Fruit fly (Drosophila melanogaster) whole organism, embryonic: ENCODE data around the gene CG13258.

Experiments used
- Antp ChIP-seq: fragments of 200-800 bp; sonication (Bioruptor generic); optimal IDR thresholded peaks from 3 replicates; lab custom pipeline; 2016; ENCODE audit warnings: missing biosample characterization, missing genetic modification characterization
- CG10366 ChIP-seq: fragments of 200-800 bp; sonication (Bioruptor generic); IDR thresholded peaks from 2 replicates; pipeline ENCODE4 v1.3.6; 2022; ENCODE audit warnings: missing biosample characterization, missing genetic modification characterization
- CG11560 ChIP-seq: fragments of 200-800 bp; sonication (Bioruptor generic); IDR thresholded peaks from 3 replicates; pipeline ENCODE4 v1.3.6; 2022; ENCODE audit warnings: missing biosample characterization, missing genetic modification characterization
- CG13287 ChIP-seq: fragments of 200-800 bp; sonication (Bioruptor generic); IDR thresholded peaks from 2 replicates; pipeline ENCODE4 v1.3.6; 2022; ENCODE audit warnings: missing biosample characterization, missing genetic modification characterization; ENCODE audit not compliant: partially characterized antibody
- CG14860 ChIP-seq: fragments of 200-800 bp; sonication (Bioruptor generic); IDR thresholded peaks from 3 replicates; pipeline ENCODE4 v1.3.6; 2022; ENCODE audit warnings: missing biosample characterization, missing genetic modification characterization; ENCODE audit not compliant: partially characterized antibody
- CG14965 ChIP-seq: fragments of 200-800 bp; sonication (Bioruptor generic); optimal IDR thresholded peaks from 2 replicates; lab custom pipeline; 2016; ENCODE audit warnings: missing biosample characterization, missing genetic modification characterization, borderline replicate concordance
- CG16813 ChIP-seq: fragments of 200-800 bp; sonication (Bioruptor generic); IDR thresholded peaks from 3 replicates; pipeline ENCODE4 v1.3.6; 2022; ENCODE audit warnings: missing biosample characterization, missing genetic modification characterization; ENCODE audit not compliant: partially characterized antibody
- CG17829 ChIP-seq: fragments of 200-800 bp; optimal IDR thresholded peaks from 2 replicates; lab custom pipeline; 2019; ENCODE audit warnings: missing biosample characterization, mild to moderate bottlenecking, missing genetic modification characterization, moderate library complexity
- CG17912 ChIP-seq: fragments of 200-800 bp; sonication (Bioruptor generic); optimal IDR thresholded peaks from 2 replicates; lab custom pipeline; 2018; ENCODE audit warnings: missing biosample characterization, mild to moderate bottlenecking, missing genetic modification characterization
- CG18476 ChIP-seq: fragments of 200-800 bp; sonication (Bioruptor generic); optimal IDR thresholded peaks from 2 replicates; lab custom pipeline; 2016; ENCODE audit warnings: missing biosample characterization, mild to moderate bottlenecking, missing genetic modification characterization
- CG2129 ChIP-seq: fragments of 200-800 bp; sonication (Bioruptor generic); IDR thresholded peaks from 2 replicates; pipeline ENCODE4 v1.3.6; 2022; ENCODE audit warnings: missing biosample characterization, missing genetic modification characterization; ENCODE audit not compliant: partially characterized antibody
- CG2875 ChIP-seq: fragments of 200-800 bp; sonication (Bioruptor generic); optimal IDR thresholded peaks from 2 replicates; lab custom pipeline; 2017; ENCODE audit warnings: missing biosample characterization, mild to moderate bottlenecking, missing genetic modification characterization, missing genetic modification reagents
- CG4617 ChIP-seq: fragments of 200-800 bp; sonication (Bioruptor generic); optimal IDR thresholded peaks from 3 replicates; lab custom pipeline; 2016; ENCODE audit warnings: missing biosample characterization, missing genetic modification characterization, borderline replicate concordance
- CG4730 ChIP-seq: fragments of 200-800 bp; sonication (Bioruptor generic); IDR thresholded peaks from 2 replicates; pipeline ENCODE4 v1.3.6; 2022; ENCODE audit warnings: missing biosample characterization, missing genetic modification characterization
- CG6791 ChIP-seq: fragments of 200-800 bp; sonication (Bioruptor generic); IDR thresholded peaks from 3 replicates; pipeline ENCODE4 v1.3.6; 2022; ENCODE audit warnings: missing biosample characterization, missing genetic modification characterization; ENCODE audit not compliant: partially characterized antibody
- CG7357 ChIP-seq: fragments of 200-800 bp; sonication (Bioruptor generic); IDR thresholded peaks from 3 replicates; pipeline ENCODE4 v1.3.6; 2022; ENCODE audit warnings: missing biosample characterization, missing genetic modification characterization
- CG7963 ChIP-seq: fragments of 200-800 bp; sonication (Bioruptor generic); IDR thresholded peaks from 3 replicates; pipeline ENCODE4 v1.3.6; 2022; ENCODE audit warnings: missing biosample characterization, missing genetic modification characterization; ENCODE audit not compliant: partially characterized antibody
- CG8478 ChIP-seq: fragments of >200 bp; optimal IDR thresholded peaks from 2 replicates; lab custom pipeline; 2018
- CG8765 ChIP-seq: fragments of 200-800 bp; sonication (Bioruptor generic); IDR thresholded peaks from 2 replicates; pipeline ENCODE4 v1.3.6; 2022; ENCODE audit warnings: missing biosample characterization, missing genetic modification characterization
- Dref ChIP-seq: fragments of 200-800 bp; sonication (Bioruptor generic); IDR thresholded peaks from 2 replicates; pipeline ENCODE4 v1.3.6; 2022; ENCODE audit warnings: missing biosample characterization, missing genetic modification characterization
- Elba2 ChIP-seq: fragments of 200-800 bp; sonication (Bioruptor generic); optimal IDR thresholded peaks from 3 replicates; lab custom pipeline; 2016; ENCODE audit warnings: missing biosample characterization, missing genetic modification characterization
- Fer2 ChIP-seq: fragments of 200-800 bp; sonication (Bioruptor generic); optimal IDR thresholded peaks from 2 replicates; lab custom pipeline; 2018; ENCODE audit warnings: missing biosample characterization, mild to moderate bottlenecking, missing genetic modification characterization, moderate library complexity
- HLH4C ChIP-seq: fragments of 200-800 bp; sonication (Bioruptor generic); IDR thresholded peaks from 3 replicates; pipeline ENCODE4 v1.3.6; 2022; ENCODE audit warnings: missing biosample characterization, missing genetic modification characterization; ENCODE audit not compliant: partially characterized antibody
- HLHmδ ChIP-seq: fragments of 200-800 bp; sonication (Bioruptor generic); optimal IDR thresholded peaks from 2 replicates; lab custom pipeline; 2018; ENCODE audit warnings: missing biosample characterization, mild to moderate bottlenecking, missing genetic modification characterization, moderate library complexity
- Nf-YB ChIP-seq: fragments of 200-800 bp; sonication (Bioruptor generic); optimal IDR thresholded peaks from 3 replicates; lab custom pipeline; 2019; ENCODE audit warnings: missing biosample characterization, mild to moderate bottlenecking, missing genetic modification characterization, moderate library complexity
- Rx ChIP-seq: fragments of 200-800 bp; sonication (Bioruptor generic); IDR thresholded peaks from 2 replicates; pipeline ENCODE4 v1.3.6; 2022; ENCODE audit warnings: missing biosample characterization, missing genetic modification characterization
- Scr ChIP-seq: fragments of 200-800 bp; sonication (Bioruptor generic); IDR thresholded peaks from 2 replicates; pipeline ENCODE4 v1.3.6; 2022; ENCODE audit warnings: missing biosample characterization, missing genetic modification characterization; ENCODE audit not compliant: partially characterized antibody
- Sox102F ChIP-seq: fragments of 200-800 bp; sonication (Bioruptor generic); optimal IDR thresholded peaks from 2 replicates; lab custom pipeline; 2018; ENCODE audit warnings: missing biosample characterization, mild to moderate bottlenecking, missing genetic modification characterization, moderate library complexity
- Spps ChIP-seq: fragments of 200-800 bp; sonication (Bioruptor generic); optimal IDR thresholded peaks from 2 replicates; lab custom pipeline; 2018; ENCODE audit warnings: missing biosample characterization, mild to moderate bottlenecking, missing genetic modification characterization
- Xrp1 ChIP-seq: fragments of 200-800 bp; sonication (Bioruptor generic); IDR thresholded peaks from 2 replicates; pipeline ENCODE4 v1.3.6; 2022; ENCODE audit warnings: missing biosample characterization, missing genetic modification characterization
- ara ChIP-seq: fragments of 200-800 bp; sonication (Bioruptor generic); IDR thresholded peaks from 2 replicates; pipeline ENCODE4 v1.3.6; 2022; ENCODE audit warnings: missing biosample characterization, missing genetic modification characterization
- bbx ChIP-seq: fragments of 200-800 bp; sonication (Bioruptor generic); IDR thresholded peaks from 2 replicates; pipeline ENCODE4 v1.3.6; 2022; ENCODE audit warnings: missing biosample characterization, missing genetic modification characterization; ENCODE audit not compliant: partially characterized antibody
- bigmax ChIP-seq: fragments of 200-800 bp; sonication (Bioruptor generic); optimal IDR thresholded peaks from 2 replicates; lab custom pipeline; 2018; ENCODE audit warnings: missing biosample characterization, mild to moderate bottlenecking, missing genetic modification characterization
- bowl ChIP-seq: fragments of 200-800 bp; sonication (Bioruptor generic); IDR thresholded peaks from 2 replicates; pipeline ENCODE4 v1.3.6; 2022; ENCODE audit warnings: missing biosample characterization, missing genetic modification characterization
- crol ChIP-seq: fragments of 200-800 bp; sonication (Bioruptor generic); IDR thresholded peaks from 2 replicates; pipeline ENCODE4 v1.3.6; 2022; ENCODE audit warnings: missing biosample characterization, missing genetic modification characterization
- gcm2 ChIP-seq: fragments of 200-800 bp; sonication (Bioruptor generic); optimal IDR thresholded peaks from 2 replicates; lab custom pipeline; 2016; ENCODE audit warnings: missing biosample characterization, missing genetic modification characterization
- hb ChIP-seq: fragments of 200-800 bp; sonication (Bioruptor generic); IDR thresholded peaks from 3 replicates; pipeline ENCODE4 v1.3.6; 2022; ENCODE audit warnings: missing biosample characterization, missing genetic modification characterization; ENCODE audit not compliant: partially characterized antibody
- klu ChIP-seq: fragments of 200-800 bp; sonication (Bioruptor generic); IDR thresholded peaks from 2 replicates; pipeline ENCODE4 v1.3.6; 2022; ENCODE audit warnings: missing biosample characterization, missing genetic modification characterization
- prd ChIP-seq, 3 experiments: fragments of >200 bp in 2 of 3; fragments of 200-800 bp in 1 of 3; sonication (Bioruptor generic) in 1 of 3; optimal IDR thresholded peaks in 2 of 3; IDR thresholded peaks in 1 of 3; 2 replicates in 2 of 3; 3 replicates in 1 of 3; pipeline versions ENCODE4 v1.3.6 to Lab custom; 2017 to 2022; ENCODE audit warnings: missing biosample characterization in 1 of 3, missing genetic modification characterization in 1 of 3
- psq ChIP-seq: fragments of 200-800 bp; sonication (Bioruptor generic); optimal IDR thresholded peaks from 2 replicates; lab custom pipeline; 2017; ENCODE audit warnings: missing biosample characterization, missing genetic modification characterization
- ro ChIP-seq: fragments of 200-800 bp; sonication (Bioruptor generic); IDR thresholded peaks from 2 replicates; pipeline ENCODE4 v1.3.6; 2022; ENCODE audit warnings: missing biosample characterization, missing genetic modification characterization
- scrt ChIP-seq: fragments of 200-800 bp; sonication (Bioruptor generic); optimal IDR thresholded peaks from 2 replicates; lab custom pipeline; 2018; ENCODE audit warnings: missing biosample characterization, mild to moderate bottlenecking, missing genetic modification characterization, moderate library complexity
- sd ChIP-seq: fragments of 200-800 bp; sonication (Bioruptor generic); optimal IDR thresholded peaks from 3 replicates; lab custom pipeline; 2018; ENCODE audit warnings: missing biosample characterization, mild to moderate bottlenecking, missing genetic modification characterization, moderate library complexity
- sim ChIP-seq: fragments of 200-800 bp; sonication (Bioruptor generic); IDR thresholded peaks from 2 replicates; pipeline ENCODE4 v1.3.6; 2022; ENCODE audit warnings: missing biosample characterization, missing genetic modification characterization
- ssp ChIP-seq: fragments of 200-800 bp; sonication (Bioruptor generic); IDR thresholded peaks from 2 replicates; pipeline ENCODE4 v1.3.6; 2022; ENCODE audit warnings: missing biosample characterization, missing genetic modification characterization
- tna ChIP-seq: fragments of 200-800 bp; sonication (Bioruptor generic); IDR thresholded peaks from 2 replicates; pipeline ENCODE4 v1.3.6; 2022; ENCODE audit warnings: missing biosample characterization, missing genetic modification characterization; ENCODE audit not compliant: partially characterized antibody
- zen2 ChIP-seq: fragments of 200-800 bp; sonication (Bioruptor generic); IDR thresholded peaks from 3 replicates; pipeline ENCODE4 v1.3.6; 2022; ENCODE audit warnings: missing biosample characterization, missing genetic modification characterization; ENCODE audit not compliant: partially characterized antibody

CG13258 gene

dm6 chr2L:16299466-16300311 is 6.9 kb upstream of the CG13258 start, which contains the start of the genes heix and CG17328 (continued):
- TF ChIP-seq zen2 (no peak), CG14965 (GFP tag; lab: Kevin White, UChicago) (no peak), Nf-YB (peak; percentile 43), sim (GFP tag; lab: Robert Waterston, UW) (no peak), CG11560 (tag; lab: Robert Waterston, UW) (no peak; the same call in 2 of the 3 replicates), CG4617 (peak; percentile 94), CG2875 (GFP tag; lab: Kevin White, UChicago) (no peak), CG17912 (GFP tag; lab: Kevin White, UChicago) (peak; percentile 47), CG18476 (GFP tag; lab: Kevin White, UChicago) (peak; percentile 48), Dref (GFP tag; lab: Robert Waterston, UW) (no peak), prd (optimal IDR thresholded peaks at IDR 0.05; lab: Kevin White, UChicago) (no peak), prd (GFP tag; IDR thresholded peaks at IDR 0.05; lab: Robert Waterston, UW) (peak; percentile 76), CG4730 (GFP tag; lab: Robert Waterston, UW) (peak; percentile 52; the same call in 1 of the 2 replicates), gcm2 (GFP tag; lab: Kevin White, UChicago) (no peak), Scr (GFP tag; lab: Robert Waterston, UW) (no peak), tna (GFP tag; lab: Robert Waterston, UW) (no peak), crol (GFP tag; lab: Robert Waterston, UW) (peak; percentile 93), CG10366 (GFP tag; lab: Robert Waterston, UW) (peak; percentile 70; the same call in 1 of the 2 replicates), CG2129 (no peak), sd (tag; lab: Kevin White, UChicago) (peak; percentile 6), klu (no peak; the same call in 1 of the 2 replicates), psq (GFP tag; lab: Kevin White, UChicago) (no peak), CG17829 (tag; lab: Kevin White, UChicago) (peak; percentile 71), scrt (GFP tag; lab: Kevin White, UChicago) (peak; percentile 37), ara (GFP tag; lab: Robert Waterston, UW) (peak; percentile 48; the same call in 1 of the 2 replicates), Rx (GFP tag; lab: Robert Waterston, UW) (peak; percentile 52), CG8765 (GFP tag; lab: Robert Waterston, UW) (peak; percentile 64; the same call in 1 of the 2 replicates), ssp (GFP tag; lab: Robert Waterston, UW) (peak; percentile 43), Elba2 (GFP tag; lab: Kevin White, UChicago) (no peak), hb (no peak)

dm6 chr2L:16293703-16294233 is 943 bp upstream of the CG13258 start, which contains the start of gene Cyp303a1:
Gene Cyp303a1, plus strand, starts transcription at chr2L:16294183.
- TF ChIP-seq Antp (GFP tag; lab: Kevin White, UChicago) = no peak
- TF ChIP-seq CG13287 (GFP tag; lab: Robert Waterston, UW) = no peak
- no peak for TF ChIP-seq CG8478 (lab: Kevin White, UChicago)
- TF ChIP-seq ro (GFP tag; lab: Robert Waterston, UW) = no peak
- 0 out of 3 replicates have a peak, but pooled peaks have one; percentile 53 for TF ChIP-seq CG7963 (GFP tag; lab: Robert Waterston, UW)
- peak; percentile 42; the same call in 2 of the 3 replicates for TF ChIP-seq CG14860
- TF ChIP-seq crol (GFP tag; lab: Robert Waterston, UW) = no peak
- TF ChIP-seq Spps = no peak
- TF ChIP-seq ara (GFP tag; lab: Robert Waterston, UW) = no peak
- no peak for TF ChIP-seq bigmax (GFP tag; lab: Kevin White, UChicago)
- TF ChIP-seq Fer2 = no peak
- TF ChIP-seq CG16813 (GFP tag; lab: Robert Waterston, UW) = peak; percentile 58
- TF ChIP-seq Xrp1 = no peak
- peak; percentile 66; the same call in 1 of the 3 replicates for TF ChIP-seq CG6791
- TF ChIP-seq HLHmδ (GFP tag; lab: Kevin White, UChicago) = no peak
- TF ChIP-seq HLH4C (GFP tag; lab: Robert Waterston, UW) = peak; percentile 64; the same call in 2 of the 3 replicates
- TF ChIP-seq Sox102F (GFP tag; lab: Kevin White, UChicago) = no peak
- TF ChIP-seq bowl (GFP tag; lab: Robert Waterston, UW) = no peak
- TF ChIP-seq CG7357 = no peak
- peak; percentile 28; the same call in 1 of the 2 replicates for TF ChIP-seq bbx (GFP tag; lab: Robert Waterston, UW)
